Worm (Caenorhabditis elegans) whole organism, early embryonic: Measurements from ENCODE around the gene D2024.4.

Source experiments
- B0310.2 ChIP-seq: sonication (generic microtip); optimal IDR thresholded peaks from 2 replicates; lab custom pipeline; 2016; ENCODE audit warnings: mild to moderate bottlenecking, missing genetic modification characterization, missing compliant biosample characterization
- F13C5.2 ChIP-seq: sonication (generic microtip); optimal IDR thresholded peaks from 2 replicates; lab custom pipeline; 2017; ENCODE audit warnings: mild to moderate bottlenecking, missing genetic modification characterization, inconsistent platforms, missing compliant biosample characterization
- aly-1 ChIP-seq: sonication (generic microtip); optimal IDR thresholded peaks from 2 replicates; lab custom pipeline; 2016; ENCODE audit warnings: missing genetic modification characterization, missing compliant biosample characterization
- ama-1 ChIP-seq: fragments of 150-350 bp; optimal IDR thresholded peaks from 2 replicates; lab custom pipeline; 2014
- ceh-13 ChIP-seq: fragments of 200-800 bp; sonication (Bioruptor generic); optimal IDR thresholded peaks from 2 replicates; lab custom pipeline; 2018; ENCODE audit warnings: mild to moderate bottlenecking, missing genetic modification characterization, missing compliant biosample characterization
- ceh-36 ChIP-seq: sonication (generic microtip); optimal IDR thresholded peaks from 2 replicates; lab custom pipeline; 2016; ENCODE audit warnings: missing genetic modification characterization, inconsistent platforms, missing compliant biosample characterization
- ets-7 ChIP-seq: sonication (generic microtip); optimal IDR thresholded peaks from 2 replicates; lab custom pipeline; 2016; ENCODE audit warnings: missing genotype, missing genetic modification characterization, missing compliant biosample characterization
- flt-1 ChIP-seq: fragments of 200-800 bp; sonication (Bioruptor generic); IDR thresholded peaks from 2 replicates; pipeline ENCODE4 v1.3.6; 2022; ENCODE audit warnings: missing genetic modification characterization, missing compliant biosample characterization
- hmbx-1 ChIP-seq: sonication (generic microtip); optimal IDR thresholded peaks from 2 replicates; lab custom pipeline; 2016; ENCODE audit warnings: mild to moderate bottlenecking, missing genetic modification characterization, missing compliant biosample characterization
- hmg-4 ChIP-seq: fragments of 200-800 bp; sonication (Bioruptor generic); optimal IDR thresholded peaks from 2 replicates; lab custom pipeline; 2018; ENCODE audit warnings: mild to moderate bottlenecking, missing genetic modification characterization, missing compliant biosample characterization
- hnd-1 ChIP-seq: sonication (generic microtip); optimal IDR thresholded peaks from 2 replicates; lab custom pipeline; 2016; ENCODE audit warnings: missing genetic modification characterization, missing compliant biosample characterization
- pes-1 ChIP-seq: fragments of 200-800 bp; sonication (Bioruptor generic); IDR thresholded peaks from 2 replicates; pipeline ENCODE4 v1.3.6; 2022; ENCODE audit warnings: missing genetic modification reagents, missing genetic modification characterization, missing compliant biosample characterization
- scrt-1 ChIP-seq: fragments of 200-800 bp; sonication (Bioruptor generic); IDR thresholded peaks from 2 replicates; pipeline ENCODE4 v1.3.6; 2022; ENCODE audit warnings: missing genetic modification characterization, missing compliant biosample characterization
- sea-1 ChIP-seq: fragments of 200-800 bp; sonication (Bioruptor generic); conservative IDR thresholded peaks from 2 replicates; pipeline ENCODE4 v1.3.6; 2022; ENCODE audit warnings: missing genetic modification characterization, missing compliant biosample characterization
- tbx-11 ChIP-seq: fragments of 200-800 bp; sonication (Bioruptor generic); IDR thresholded peaks from 2 replicates; pipeline ENCODE4 v1.3.6; 2022; ENCODE audit warnings: missing genetic modification characterization, missing compliant biosample characterization
- tbx-37 ChIP-seq: fragments of 200-800 bp; sonication (Bioruptor generic); conservative IDR thresholded peaks from 2 replicates; pipeline ENCODE4 v1.3.6; 2022; ENCODE audit warnings: missing genetic modification reagents, missing genetic modification characterization, missing compliant biosample characterization
- tra-4 ChIP-seq: sonication (generic microtip); optimal IDR thresholded peaks from 2 replicates; lab custom pipeline; 2017; ENCODE audit warnings: missing genetic modification characterization, missing compliant biosample characterization

The D2024.4 gene

DNA sequence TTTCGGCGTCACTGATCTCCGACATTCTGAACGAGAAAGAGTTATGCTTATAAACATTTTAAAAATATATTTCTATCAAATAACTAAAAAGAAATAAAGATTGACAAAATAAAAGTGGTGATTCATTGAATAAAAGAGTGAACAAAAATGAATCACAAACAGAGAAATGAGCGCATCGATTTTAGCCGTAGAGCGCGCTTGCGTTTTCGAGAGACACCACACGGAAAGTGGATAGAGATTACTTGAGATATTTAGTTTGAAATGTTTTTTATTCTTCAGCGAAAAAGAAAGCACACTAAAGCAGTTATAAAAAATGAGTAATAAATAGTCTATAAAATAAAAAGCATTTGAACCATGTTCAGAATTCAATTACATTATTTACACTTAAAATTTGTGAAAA lies 837 bp upstream of the D2024.4 start, which contains the start of gene cap-1:
cap-1 (minus strand) TSS at position 26 of the 400 bp plus-strand sequence.
- TF ChIP-seq ceh-36: no peak
- TF ChIP-seq tbx-37: peak; percentile 44; the same call in 1 of the 2 replicates
- TF ChIP-seq F13C5.2: peak; percentile 36

- TF ChIP-seq F13C5.2: no peak
- no peak for TF ChIP-seq hmg-4 (GFP tag; lab: Kevin White, UChicago)
- TF ChIP-seq aly-1 (tag; lab: Kevin White, UChicago): no peak
- no peak for TF ChIP-seq ceh-13 (GFP tag; lab: Kevin White, UChicago)
- TF ChIP-seq tra-4: no peak
- no peak for TF ChIP-seq sea-1 (GFP tag; lab: Robert Waterston, UW)
- TF ChIP-seq B0310.2 (tag; lab: Kevin White, UChicago): no peak
Observed at ce11 chrIV:7233566-7234014, 2.6 kb downstream of the D2024.4 start.

DNA sequence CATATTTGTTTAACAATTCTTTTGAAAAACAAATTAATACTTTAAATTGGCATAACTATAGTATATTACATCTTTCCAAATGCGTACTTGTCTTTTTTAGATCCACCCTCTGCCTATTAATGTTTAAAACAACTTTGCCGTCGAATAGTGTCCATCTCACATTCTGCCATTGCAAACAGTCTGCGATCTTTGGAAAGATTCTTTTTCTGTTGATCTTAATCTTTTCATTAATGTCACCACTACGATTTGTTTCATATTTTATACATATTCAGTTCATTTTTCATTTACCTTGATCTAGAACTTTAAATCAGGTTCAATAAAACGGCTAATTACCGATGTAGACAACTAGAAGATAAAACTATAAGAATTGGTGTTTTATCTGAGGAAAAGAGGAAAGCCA lies 3.6 kb downstream of the D2024.4 start:
- TF ChIP-seq B0310.2 (tag; lab: Kevin White, UChicago): no peak
- no peak for TF ChIP-seq hmbx-1 (tag; lab: Kevin White, UChicago)
- no peak for TF ChIP-seq F13C5.2
- no peak for TF ChIP-seq aly-1 (tag; lab: Kevin White, UChicago)
- no peak for TF ChIP-seq tbx-37
- TF ChIP-seq flt-1 (GFP tag; lab: Robert Waterston, UW): no peak
- TF ChIP-seq tra-4: no peak
- no peak for TF ChIP-seq ceh-36
- no peak for TF ChIP-seq hmg-4 (GFP tag; lab: Kevin White, UChicago)
- no peak for TF ChIP-seq pes-1 (GFP tag; lab: Robert Waterston, UW)
- no peak for TF ChIP-seq ama-1 (lab: Kevin White, UChicago)
- TF ChIP-seq tbx-11: no peak
- no peak for TF ChIP-seq sea-1 (GFP tag; lab: Robert Waterston, UW)
- TF ChIP-seq ets-7: no peak
- no peak for TF ChIP-seq ceh-13 (GFP tag; lab: Kevin White, UChicago)
- TF ChIP-seq hnd-1 (tag; lab: Kevin White, UChicago): no peak
- TF ChIP-seq scrt-1: no peak

DNA sequence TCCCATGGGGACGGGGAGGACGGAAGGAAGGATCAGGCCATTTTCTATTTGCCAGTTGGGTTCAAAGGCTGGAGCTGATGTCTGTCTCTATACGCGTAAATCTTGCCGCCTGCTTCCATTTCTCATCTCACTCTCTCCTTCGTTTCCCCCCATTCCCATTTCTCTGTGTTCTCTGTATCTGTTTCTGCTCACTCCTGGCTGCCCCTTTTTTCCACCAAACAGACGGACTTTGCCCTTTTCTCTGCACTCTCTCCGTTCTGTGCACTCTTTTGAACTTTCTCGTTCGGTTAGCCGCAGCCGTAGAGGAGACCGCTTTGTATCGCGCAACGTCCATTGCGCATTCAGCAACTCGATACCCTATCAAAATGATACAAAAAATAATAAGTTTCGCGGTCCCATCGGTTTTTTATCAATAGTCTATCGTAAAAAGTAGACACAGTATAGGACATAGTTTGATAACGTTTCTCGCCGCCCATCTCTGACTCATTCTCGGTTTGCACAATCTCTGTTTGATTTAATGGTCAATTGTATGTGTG lies 4.4 kb downstream of the D2024.4 start:
- TF ChIP-seq hmg-4 (GFP tag; lab: Kevin White, UChicago) (peak; percentile 73), tbx-37 (no peak), F13C5.2 (peak; percentile 74), ama-1 (lab: Kevin White, UChicago) (no peak), tbx-11 (peak; percentile 45; the same call in 1 of the 2 replicates), aly-1 (tag; lab: Kevin White, UChicago) (no peak), B0310.2 (tag; lab: Kevin White, UChicago) (no peak), tra-4 (no peak), hmbx-1 (tag; lab: Kevin White, UChicago) (no peak), sea-1 (GFP tag; lab: Robert Waterston, UW) (0 out of 2 replicates have a peak, but pooled peaks have one; percentile 7)

ce11 chrIV:7236248-7236772 lies 5.3 kb downstream of the D2024.4 start:
- TF ChIP-seq scrt-1: no peak
- no peak for TF ChIP-seq F13C5.2
- no peak for TF ChIP-seq sea-1 (GFP tag; lab: Robert Waterston, UW)
- TF ChIP-seq tbx-37: no peak
- TF ChIP-seq B0310.2 (tag; lab: Kevin White, UChicago): no peak
- no peak for TF ChIP-seq hmbx-1 (tag; lab: Kevin White, UChicago)
- no peak for TF ChIP-seq tbx-11
- no peak for TF ChIP-seq hmg-4 (GFP tag; lab: Kevin White, UChicago)
- TF ChIP-seq flt-1 (GFP tag; lab: Robert Waterston, UW): no peak
- TF ChIP-seq aly-1 (tag; lab: Kevin White, UChicago): no peak
- TF ChIP-seq ets-7: no peak
- no peak for TF ChIP-seq hnd-1 (tag; lab: Kevin White, UChicago)
- TF ChIP-seq ceh-13 (GFP tag; lab: Kevin White, UChicago): no peak
- no peak for TF ChIP-seq ama-1 (lab: Kevin White, UChicago)
- no peak for TF ChIP-seq tra-4
- no peak for TF ChIP-seq pes-1 (GFP tag; lab: Robert Waterston, UW)
- TF ChIP-seq ceh-36: no peak

- TF ChIP-seq B0310.2 (tag; lab: Kevin White, UChicago) (no peak), tbx-11 (no peak), hmg-4 (GFP tag; lab: Kevin White, UChicago) (no peak), ama-1 (lab: Kevin White, UChicago) (no peak), pes-1 (GFP tag; lab: Robert Waterston, UW) (no peak), ceh-13 (GFP tag; lab: Kevin White, UChicago) (no peak), ceh-36 (no peak), flt-1 (GFP tag; lab: Robert Waterston, UW) (no peak), aly-1 (tag; lab: Kevin White, UChicago) (no peak), sea-1 (GFP tag; lab: Robert Waterston, UW) (no peak), hmbx-1 (tag; lab: Kevin White, UChicago) (no peak), ets-7 (no peak), tra-4 (no peak), scrt-1 (no peak), hnd-1 (tag; lab: Kevin White, UChicago) (no peak), tbx-37 (no peak), F13C5.2 (no peak)
Observed at ce11 chrIV:7237668-7238214, 6.7 kb downstream of the D2024.4 start, which contains the start of gene elo-3. TSS of gene elo-3 (plus strand) at chrIV:7237718.

- TF ChIP-seq pes-1 (GFP tag; lab: Robert Waterston, UW) (peak; percentile 38; the same call in 1 of the 2 replicates), hnd-1 (tag; lab: Kevin White, UChicago) (no peak), ets-7 (no peak), B0310.2 (tag; lab: Kevin White, UChicago) (no peak)
Observed at ce11 chrIV:7240564-7240963, 9.5 kb downstream of the D2024.4 start.
